Fruit fly (Drosophila melanogaster) whole organism, embryonic: ENCODE results near the gene CG2104.
A peak's percentile ranks its signal among the peaks of the same experiment; 100 is the strongest.

Experiments used
- Aef1 ChIP-seq: fragments of 200-800 bp; sonication (Bioruptor generic); IDR thresholded peaks from 3 replicates; pipeline ENCODE4 v1.3.6; 2022; ENCODE audit warnings: missing biosample characterization, missing genetic modification characterization
- Atf3 ChIP-seq: fragments of 200-800 bp; sonication (Bioruptor generic); optimal IDR thresholded peaks from 3 replicates; lab custom pipeline; 2016; ENCODE audit warnings: missing biosample characterization, missing genetic modification characterization
- CG10209 ChIP-seq: fragments of 200-800 bp; sonication (Bioruptor generic); optimal IDR thresholded peaks from 3 replicates; lab custom pipeline; 2017; ENCODE audit warnings: missing biosample characterization, mild to moderate bottlenecking, missing genetic modification characterization, missing genetic modification reagents
- CG10274 ChIP-seq: fragments of 200-800 bp; sonication (Bioruptor generic); optimal IDR thresholded peaks from 3 replicates; lab custom pipeline; 2017; ENCODE audit warnings: missing biosample characterization, mild to moderate bottlenecking, missing genetic modification characterization
- CG10366 ChIP-seq: fragments of 200-800 bp; sonication (Bioruptor generic); IDR thresholded peaks from 2 replicates; pipeline ENCODE4 v1.3.6; 2022; ENCODE audit warnings: missing biosample characterization, missing genetic modification characterization
- CG10462 ChIP-seq: fragments of 200-800 bp; sonication (Bioruptor generic); optimal IDR thresholded peaks from 2 replicates; lab custom pipeline; 2016; ENCODE audit warnings: missing biosample characterization, missing genetic modification characterization
- CG13424 ChIP-seq: fragments of 200-800 bp; sonication (Bioruptor generic); optimal IDR thresholded peaks from 2 replicates; lab custom pipeline; 2019; ENCODE audit warnings: missing biosample characterization, mild to moderate bottlenecking, missing genetic modification characterization, moderate library complexity
- CG13775 ChIP-seq: fragments of 200-800 bp; sonication (Bioruptor generic); optimal IDR thresholded peaks from 3 replicates; lab custom pipeline; 2017; ENCODE audit warnings: missing biosample characterization, mild to moderate bottlenecking, missing genetic modification characterization
- CG15479 ChIP-seq: fragments of 200-800 bp; sonication (Bioruptor generic); optimal IDR thresholded peaks from 3 replicates; lab custom pipeline; 2019; ENCODE audit warnings: missing biosample characterization, mild to moderate bottlenecking, missing genetic modification characterization, moderate library complexity
- CG17328 ChIP-seq: fragments of 200-800 bp; sonication (Bioruptor generic); IDR thresholded peaks from 2 replicates; pipeline ENCODE4 v1.3.6; 2022; ENCODE audit warnings: missing biosample characterization, missing genetic modification characterization
- CG1832 ChIP-seq: fragments of 200-800 bp; sonication (Bioruptor generic); optimal IDR thresholded peaks from 2 replicates; lab custom pipeline; 2017; ENCODE audit warnings: missing biosample characterization, mild to moderate bottlenecking, missing genetic modification characterization, inconsistent platforms
- CG2120 ChIP-seq: fragments of 200-800 bp; sonication (Bioruptor generic); optimal IDR thresholded peaks from 3 replicates; lab custom pipeline; 2016; ENCODE audit warnings: missing biosample characterization, missing genetic modification characterization
- CG2202 ChIP-seq: fragments of 200-800 bp; sonication (Bioruptor generic); optimal IDR thresholded peaks from 2 replicates; lab custom pipeline; 2018; ENCODE audit warnings: missing biosample characterization, mild to moderate bottlenecking, missing genetic modification characterization
- CG31365 ChIP-seq: fragments of 200-800 bp; sonication (Bioruptor generic); optimal IDR thresholded peaks from 2 replicates; lab custom pipeline; 2018; ENCODE audit warnings: missing biosample characterization, mild to moderate bottlenecking, missing genetic modification characterization
- CG31388 ChIP-seq: fragments of 200-800 bp; sonication (Bioruptor generic); optimal IDR thresholded peaks from 2 replicates; lab custom pipeline; 2016; ENCODE audit warnings: missing biosample characterization, missing genetic modification characterization
- CG31441 ChIP-seq: fragments of 200-800 bp; sonication (Bioruptor generic); IDR thresholded peaks from 2 replicates; pipeline ENCODE4 v1.3.6; 2022; ENCODE audit warnings: missing biosample characterization, missing genetic modification characterization
- CG32767 ChIP-seq: fragments of 200-800 bp; sonication (Bioruptor generic); IDR thresholded peaks from 2 replicates; pipeline ENCODE4 v1.3.6; 2022; ENCODE audit warnings: missing biosample characterization, missing genetic modification characterization
- CG3726 ChIP-seq: fragments of 200-800 bp; sonication (Bioruptor generic); IDR thresholded peaks from 3 replicates; pipeline ENCODE4, ENCODE4 v1.3.6; 2022; ENCODE audit warnings: missing biosample characterization, missing genetic modification characterization
- CG4282 ChIP-seq: fragments of 200-800 bp; sonication (Bioruptor generic); optimal IDR thresholded peaks from 2 replicates; lab custom pipeline; 2016; ENCODE audit warnings: missing biosample characterization, missing genetic modification characterization
- CG4707 ChIP-seq: fragments of 200-800 bp; sonication (Bioruptor generic); optimal IDR thresholded peaks from 2 replicates; lab custom pipeline; 2018; ENCODE audit warnings: missing biosample characterization, mild to moderate bottlenecking, missing genetic modification characterization, moderate library complexity
- CG4854 ChIP-seq: fragments of 200-800 bp; sonication (Bioruptor generic); optimal IDR thresholded peaks from 2 replicates; lab custom pipeline; 2016; ENCODE audit warnings: missing biosample characterization, missing genetic modification characterization, inconsistent platforms
- CG6654 ChIP-seq: fragments of 200-800 bp; sonication (Bioruptor generic); optimal IDR thresholded peaks from 2 replicates; lab custom pipeline; 2017; ENCODE audit warnings: missing biosample characterization, mild to moderate bottlenecking, missing genetic modification characterization
- CG6791 ChIP-seq: fragments of 200-800 bp; sonication (Bioruptor generic); IDR thresholded peaks from 3 replicates; pipeline ENCODE4 v1.3.6; 2022; ENCODE audit warnings: missing biosample characterization, missing genetic modification characterization; ENCODE audit not compliant: partially characterized antibody
- CG7745 ChIP-seq: fragments of 200-800 bp; sonication (Bioruptor generic); optimal IDR thresholded peaks from 2 replicates; lab custom pipeline; 2018; ENCODE audit warnings: missing biosample characterization, mild to moderate bottlenecking, missing genetic modification characterization, moderate library complexity
- CG8281 ChIP-seq: fragments of 200-800 bp; sonication (Bioruptor generic); optimal IDR thresholded peaks from 2 replicates; lab custom pipeline; 2018; ENCODE audit warnings: missing biosample characterization, mild to moderate bottlenecking, missing genetic modification characterization, moderate library complexity
- CG8765 ChIP-seq: fragments of 200-800 bp; sonication (Bioruptor generic); IDR thresholded peaks from 2 replicates; pipeline ENCODE4 v1.3.6; 2022; ENCODE audit warnings: missing biosample characterization, missing genetic modification characterization
- Camta ChIP-seq: fragments of 200-800 bp; sonication (Bioruptor generic); optimal IDR thresholded peaks from 2 replicates; lab custom pipeline; 2016; ENCODE audit warnings: missing biosample characterization, missing genetic modification characterization
- CkIIα-i1 ChIP-seq: fragments of 200-800 bp; sonication (Bioruptor generic); IDR thresholded peaks from 2 replicates; pipeline ENCODE4 v1.3.6; 2022; ENCODE audit warnings: missing biosample characterization, missing genetic modification characterization
- D19A ChIP-seq: fragments of 200-800 bp; optimal IDR thresholded peaks from 3 replicates; lab custom pipeline; 2019; ENCODE audit warnings: missing biosample characterization, mild to moderate bottlenecking, missing genetic modification characterization, moderate library complexity
- Deaf1 ChIP-seq: fragments of 200-800 bp; optimal IDR thresholded peaks from 3 replicates; lab custom pipeline; 2019; ENCODE audit warnings: missing biosample characterization, mild to moderate bottlenecking, missing genetic modification characterization, moderate library complexity
- GATAe ChIP-seq: fragments of 200-800 bp; sonication (Bioruptor generic); conservative IDR thresholded peaks from 2 replicates; pipeline ENCODE4 v1.3.6; 2022; ENCODE audit warnings: missing biosample characterization, missing genetic modification characterization
- Gsc ChIP-seq: fragments of 200-800 bp; sonication (Bioruptor generic); IDR thresholded peaks from 2 replicates; pipeline ENCODE4 v1.3.6; 2022; ENCODE audit warnings: missing biosample characterization, missing genetic modification characterization
- Mrtf ChIP-seq: fragments of 200-800 bp; sonication (Bioruptor generic); IDR thresholded peaks from 3 replicates; pipeline ENCODE4 v1.3.6; 2022; ENCODE audit warnings: missing biosample characterization, missing genetic modification characterization
- NC2α ChIP-seq: fragments of 200-800 bp; sonication (Bioruptor generic); optimal IDR thresholded peaks from 2 replicates; lab custom pipeline; 2016; ENCODE audit warnings: missing biosample characterization, missing genetic modification characterization
- Nf-YB ChIP-seq: fragments of 200-800 bp; sonication (Bioruptor generic); optimal IDR thresholded peaks from 3 replicates; lab custom pipeline; 2019; ENCODE audit warnings: missing biosample characterization, mild to moderate bottlenecking, missing genetic modification characterization, moderate library complexity
- Nf-YC ChIP-seq: fragments of 200-800 bp; optimal IDR thresholded peaks from 3 replicates; lab custom pipeline; 2019; ENCODE audit warnings: missing biosample characterization, mild to moderate bottlenecking, missing genetic modification characterization, moderate library complexity
- Scr ChIP-seq: fragments of 200-800 bp; sonication (Bioruptor generic); IDR thresholded peaks from 2 replicates; pipeline ENCODE4 v1.3.6; 2022; ENCODE audit warnings: missing biosample characterization, missing genetic modification characterization; ENCODE audit not compliant: partially characterized antibody
- Sry-β ChIP-seq: fragments of 200-800 bp; sonication (Bioruptor generic); optimal IDR thresholded peaks from 2 replicates; lab custom pipeline; 2018; ENCODE audit warnings: missing biosample characterization, mild to moderate bottlenecking, missing genetic modification characterization, moderate library complexity
- Taf1 ChIP-seq: fragments of 200-800 bp; sonication (Bioruptor generic); IDR thresholded peaks from 2 replicates; pipeline ENCODE4 v1.3.6; 2022; ENCODE audit warnings: missing biosample characterization, missing genetic modification characterization
- cato ChIP-seq: fragments of 200-800 bp; sonication (Bioruptor generic); optimal IDR thresholded peaks from 2 replicates; lab custom pipeline; 2016; ENCODE audit warnings: missing biosample characterization, missing genetic modification characterization, borderline replicate concordance
- ftz-f1 ChIP-seq: fragments of 200-800 bp; sonication (Bioruptor generic); optimal IDR thresholded peaks from 2 replicates; lab custom pipeline; 2016; ENCODE audit warnings: missing biosample characterization, missing genetic modification characterization
- hbn ChIP-seq: fragments of 200-800 bp; sonication (Bioruptor generic); IDR thresholded peaks from 2 replicates; pipeline ENCODE4 v1.3.6; 2022; ENCODE audit warnings: missing biosample characterization, missing genetic modification characterization; ENCODE audit not compliant: partially characterized antibody
- lab ChIP-seq: fragments of 200-800 bp; sonication (Bioruptor generic); optimal IDR thresholded peaks from 3 replicates; lab custom pipeline; 2017; ENCODE audit warnings: missing biosample characterization, missing genetic modification characterization, mild to moderate bottlenecking, moderate library complexity, missing genetic modification reagents
- lbe ChIP-seq: fragments of 200-800 bp; sonication (Bioruptor generic); optimal IDR thresholded peaks from 2 replicates; lab custom pipeline; 2016; ENCODE audit warnings: missing biosample characterization, mild to moderate bottlenecking, missing genetic modification characterization
- lilli ChIP-seq: fragments of 200-800 bp; sonication (Bioruptor generic); optimal IDR thresholded peaks from 3 replicates; lab custom pipeline; 2016; ENCODE audit warnings: missing biosample characterization, missing genetic modification characterization
- pfk ChIP-seq: fragments of 200-800 bp; sonication (Bioruptor generic); optimal IDR thresholded peaks from 2 replicates; lab custom pipeline; 2018; ENCODE audit warnings: missing biosample characterization, mild to moderate bottlenecking, missing genetic modification characterization, moderate library complexity
- sens-2 ChIP-seq: fragments of 200-800 bp; sonication (Bioruptor generic); IDR thresholded peaks from 2 replicates; pipeline ENCODE4 v1.3.6; 2022; ENCODE audit warnings: missing biosample characterization, missing genetic modification characterization
- sna ChIP-seq: fragments of 200-800 bp; sonication (Bioruptor generic); IDR thresholded peaks from 2 replicates; pipeline ENCODE4 v1.3.6; 2022; ENCODE audit warnings: missing biosample characterization, missing genetic modification characterization; ENCODE audit not compliant: partially characterized antibody
- tio ChIP-seq: fragments of 200-800 bp; sonication (Bioruptor generic); optimal IDR thresholded peaks from 2 replicates; lab custom pipeline; 2017; ENCODE audit warnings: missing biosample characterization, missing genetic modification characterization, inconsistent platforms

Gene CG2104

DNA sequence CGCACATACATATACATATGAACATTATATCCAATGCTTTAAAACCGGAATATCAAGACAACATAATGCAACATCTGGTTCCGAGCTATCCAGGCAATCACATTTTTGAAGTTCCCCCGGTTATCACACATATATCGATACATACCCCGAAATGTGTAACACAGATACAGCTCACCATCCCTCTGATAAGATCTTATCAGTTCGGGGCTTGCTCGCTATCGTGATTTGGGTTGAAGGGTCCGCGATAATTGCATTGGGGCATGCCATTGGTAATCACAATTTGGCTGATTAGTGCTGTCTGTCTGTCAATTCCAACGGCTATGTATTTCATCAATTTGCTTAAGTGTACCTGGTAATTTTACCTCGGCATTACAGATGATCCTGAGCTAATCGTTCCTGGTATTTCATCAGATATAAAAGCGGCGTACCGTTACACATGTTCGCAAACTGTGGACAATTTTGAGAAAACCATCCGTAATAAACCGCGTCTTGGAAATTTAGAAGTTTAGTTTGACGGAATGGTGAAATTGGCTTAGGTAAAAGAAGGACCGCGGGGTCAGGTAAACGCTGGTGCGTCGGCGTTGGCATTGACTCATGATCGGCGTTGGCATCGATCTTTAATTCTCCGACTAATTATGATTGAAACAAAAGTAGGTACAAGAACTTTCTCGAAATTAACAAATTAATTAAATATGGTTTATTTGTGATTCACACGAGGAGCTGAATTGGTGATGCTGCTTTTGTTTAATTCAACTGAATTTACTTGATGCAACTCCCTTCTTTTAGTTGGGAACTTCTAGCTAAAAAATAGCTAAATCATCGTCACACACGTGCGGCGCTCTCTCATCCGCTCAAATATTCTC lies 21.1 kb downstream of the CG2104 start (continued):
- no peak for TF ChIP-seq lbe (GFP tag; lab: Kevin White, UChicago)
- no peak for TF ChIP-seq CG31441 (GFP tag; lab: Robert Waterston, UW)
- TF ChIP-seq CG13424: no peak
- no peak for TF ChIP-seq CG10274
- no peak for TF ChIP-seq Aef1 (GFP tag; lab: Robert Waterston, UW)
- TF ChIP-seq lab (GFP tag; lab: Kevin White, UChicago): peak; percentile 2
- TF ChIP-seq Mrtf (GFP tag; lab: Robert Waterston, UW): no peak
- no peak for TF ChIP-seq CG1832
- TF ChIP-seq pfk: no peak
- no peak for TF ChIP-seq NC2α (GFP tag; lab: Kevin White, UChicago)
- TF ChIP-seq CG8765 (GFP tag; lab: Robert Waterston, UW): no peak
- no peak for TF ChIP-seq Camta (GFP tag; lab: Kevin White, UChicago)
- TF ChIP-seq Atf3 (GFP tag; lab: Kevin White, UChicago): no peak
- no peak for TF ChIP-seq CG10462 (GFP tag; lab: Kevin White, UChicago)
- TF ChIP-seq Taf1 (GFP tag; lab: Robert Waterston, UW): no peak
- peak; percentile 14 for TF ChIP-seq CG8281 (tag; lab: Kevin White, UChicago)
- no peak for TF ChIP-seq CG32767 (GFP tag; lab: Robert Waterston, UW)
- no peak for TF ChIP-seq CG2202 (tag; lab: Kevin White, UChicago)
- TF ChIP-seq CG10366 (GFP tag; lab: Robert Waterston, UW): no peak
- no peak for TF ChIP-seq CG13775
- no peak for TF ChIP-seq Gsc (GFP tag; lab: Robert Waterston, UW)
- TF ChIP-seq CG31388 (GFP tag; lab: Kevin White, UChicago): no peak
- TF ChIP-seq Nf-YC: no peak
- TF ChIP-seq CG31365 (tag; lab: Kevin White, UChicago): no peak
- no peak for TF ChIP-seq sna (GFP tag; lab: Robert Waterston, UW)
- no peak for TF ChIP-seq CkIIα-i1 (GFP tag; lab: Robert Waterston, UW)
- peak; percentile 92 for TF ChIP-seq Sry-β
- no peak for TF ChIP-seq CG2120 (GFP tag; lab: Kevin White, UChicago)
- TF ChIP-seq CG4707 (GFP tag; lab: Kevin White, UChicago): no peak
- TF ChIP-seq CG17328: no peak
- TF ChIP-seq Scr (GFP tag; lab: Robert Waterston, UW): no peak
- TF ChIP-seq Nf-YB: no peak
- no peak for TF ChIP-seq CG4854 (GFP tag; lab: Kevin White, UChicago)
- TF ChIP-seq CG7745 (tag; lab: Kevin White, UChicago): no peak
- no peak for TF ChIP-seq CG4282 (GFP tag; lab: Kevin White, UChicago)
- peak; percentile 90 for TF ChIP-seq CG15479 (GFP tag; lab: Kevin White, UChicago)
- TF ChIP-seq D19A: no peak
- TF ChIP-seq CG10209 (GFP tag; lab: Kevin White, UChicago): no peak
- TF ChIP-seq hbn (GFP tag; lab: Robert Waterston, UW): 0 out of 2 replicates have a peak, but pooled peaks have one; percentile 24
- no peak for TF ChIP-seq ftz-f1 (GFP tag; lab: Kevin White, UChicago)
- TF ChIP-seq lilli (GFP tag; lab: Kevin White, UChicago): no peak
- TF ChIP-seq sens-2 (GFP tag; lab: Robert Waterston, UW): 0 out of 2 replicates have a peak, but pooled peaks have one; percentile 9
- TF ChIP-seq CG3726 (GFP tag; lab: Robert Waterston, UW): no peak
- TF ChIP-seq CG6654: no peak
- no peak for TF ChIP-seq Deaf1 (tag; lab: Kevin White, UChicago)
- TF ChIP-seq CG6791 (GFP tag; lab: Robert Waterston, UW): no peak
- no peak for TF ChIP-seq tio (GFP tag; lab: Kevin White, UChicago)
- peak; percentile 61; the same call in 1 of the 2 replicates for TF ChIP-seq GATAe (GFP tag; lab: Robert Waterston, UW)
- TF ChIP-seq cato (GFP tag; lab: Kevin White, UChicago): no peak
